Fruit fly (Drosophila melanogaster) whole organism, embryonic: ENCODE data around the gene CG13038.

Source experiments
- Awh ChIP-seq: fragments of 200-800 bp; sonication (Bioruptor generic); IDR thresholded peaks from 2 replicates; pipeline ENCODE4, ENCODE4 v1.3.6; 2022; ENCODE audit warnings: missing biosample characterization, missing genetic modification characterization
- CG12659 ChIP-seq: fragments of 200-800 bp; sonication (Bioruptor generic); optimal IDR thresholded peaks from 3 replicates; lab custom pipeline; 2017; ENCODE audit warnings: mild to moderate bottlenecking, missing biosample characterization, missing genetic modification reagents, missing genetic modification characterization
- CG13296 ChIP-seq: fragments of 200-800 bp; sonication (Bioruptor generic); optimal IDR thresholded peaks from 3 replicates; lab custom pipeline; 2018; ENCODE audit warnings: missing biosample characterization, mild to moderate bottlenecking, missing genetic modification characterization
- CG14710 ChIP-seq: fragments of 200-800 bp; sonication (Bioruptor generic); optimal IDR thresholded peaks from 3 replicates; lab custom pipeline; 2019; ENCODE audit warnings: missing biosample characterization, mild to moderate bottlenecking, missing genetic modification characterization, moderate library complexity
- CG15479 ChIP-seq: fragments of 200-800 bp; sonication (Bioruptor generic); optimal IDR thresholded peaks from 3 replicates; lab custom pipeline; 2019; ENCODE audit warnings: missing biosample characterization, mild to moderate bottlenecking, missing genetic modification characterization, moderate library complexity
- CG15601 ChIP-seq: fragments of 200-800 bp; sonication (Bioruptor generic); optimal IDR thresholded peaks from 3 replicates; lab custom pipeline; 2019; ENCODE audit warnings: missing biosample characterization, mild to moderate bottlenecking, missing genetic modification characterization, moderate library complexity
- CG2199 ChIP-seq: fragments of 200-800 bp; sonication (Bioruptor generic); IDR thresholded peaks from 3 replicates; pipeline ENCODE4 v1.3.6; 2022; ENCODE audit warnings: missing biosample characterization, missing genetic modification characterization
- CG2875 ChIP-seq: fragments of 200-800 bp; sonication (Bioruptor generic); optimal IDR thresholded peaks from 2 replicates; lab custom pipeline; 2017; ENCODE audit warnings: missing biosample characterization, mild to moderate bottlenecking, missing genetic modification characterization, missing genetic modification reagents
- CG34224 ChIP-seq: fragments of 200-800 bp; sonication (Bioruptor generic); IDR thresholded peaks from 3 replicates; pipeline ENCODE4 v1.3.6; 2022; ENCODE audit warnings: missing biosample characterization, missing genetic modification characterization; ENCODE audit not compliant: partially characterized antibody
- CG34376 ChIP-seq: fragments of 200-800 bp; sonication (Bioruptor generic); optimal IDR thresholded peaks from 2 replicates; lab custom pipeline; 2018; ENCODE audit warnings: missing biosample characterization, mild to moderate bottlenecking, missing genetic modification characterization
- CG6175 ChIP-seq: fragments of 200-800 bp; sonication (Bioruptor generic); IDR thresholded peaks from 3 replicates; pipeline ENCODE4 v1.3.6; 2022; ENCODE audit warnings: missing biosample characterization, missing genetic modification characterization
- CG6854 ChIP-seq: fragments of 200-800 bp; sonication (Bioruptor generic); optimal IDR thresholded peaks from 3 replicates; lab custom pipeline; 2017; ENCODE audit warnings: missing biosample characterization, mild to moderate bottlenecking, missing genetic modification characterization
- CG7556 ChIP-seq: fragments of 200-800 bp; sonication (Bioruptor generic); optimal IDR thresholded peaks from 2 replicates; lab custom pipeline; 2017; ENCODE audit warnings: missing biosample characterization, mild to moderate bottlenecking, missing genetic modification characterization
- Fer2 ChIP-seq: fragments of 200-800 bp; sonication (Bioruptor generic); optimal IDR thresholded peaks from 2 replicates; lab custom pipeline; 2018; ENCODE audit warnings: missing biosample characterization, mild to moderate bottlenecking, missing genetic modification characterization, moderate library complexity
- Hr78 ChIP-seq, 2 experiments: fragments of 200-800 bp in 1 of 2; fragments of >200 bp in 1 of 2; sonication (Bioruptor generic) in 1 of 2; optimal IDR thresholded peaks; 2 replicates each; lab custom pipeline; 2017 to 2019; ENCODE audit warnings: missing biosample characterization in 2 of 2, missing genetic modification characterization in 2 of 2, mild to moderate bottlenecking in 1 of 2, moderate library complexity in 1 of 2
- Mad ChIP-seq: fragments of 200-800 bp; sonication (Bioruptor generic); optimal IDR thresholded peaks from 2 replicates; lab custom pipeline; 2016; ENCODE audit warnings: missing biosample characterization, missing genetic modification characterization
- Neu2 ChIP-seq: fragments of 200-800 bp; sonication (Bioruptor generic); optimal IDR thresholded peaks from 3 replicates; lab custom pipeline; 2016; ENCODE audit warnings: missing biosample characterization, missing genetic modification characterization, borderline replicate concordance
- Oaz ChIP-seq: fragments of 200-800 bp; sonication (Bioruptor generic); IDR thresholded peaks from 2 replicates; pipeline ENCODE4 v1.3.6; 2022; ENCODE audit warnings: missing biosample characterization, missing genetic modification characterization
- Pdp1 ChIP-seq, 2 experiments: fragments of 200-800 bp; sonication (Bioruptor generic); optimal IDR thresholded peaks; 3 replicates each; lab custom pipeline; 2016; ENCODE audit warnings: missing biosample characterization in 2 of 2, missing genetic modification characterization in 2 of 2, mild to moderate bottlenecking in 1 of 2, moderate library complexity in 1 of 2
- abd-A ChIP-seq: fragments of 200-800 bp; sonication (Bioruptor generic); optimal IDR thresholded peaks from 3 replicates; lab custom pipeline; 2019; ENCODE audit warnings: missing biosample characterization, mild to moderate bottlenecking, missing genetic modification characterization, moderate library complexity
- ash1 ChIP-seq: fragments of 200-800 bp; sonication (Bioruptor generic); optimal IDR thresholded peaks from 2 replicates; lab custom pipeline; 2018; ENCODE audit warnings: missing biosample characterization, mild to moderate bottlenecking, missing genetic modification characterization
- caup ChIP-seq: fragments of 200-800 bp; sonication (Bioruptor generic); optimal IDR thresholded peaks from 3 replicates; lab custom pipeline; 2017; ENCODE audit warnings: missing biosample characterization, mild to moderate bottlenecking, missing genetic modification characterization, moderate library complexity; ENCODE audit not compliant: severe bottlenecking
- chinmo ChIP-seq: fragments of 200-800 bp; sonication (Bioruptor generic); IDR thresholded peaks from 4 replicates; pipeline ENCODE4 v1.3.6; 2022; ENCODE audit warnings: missing biosample characterization, missing genetic modification characterization; ENCODE audit not compliant: partially characterized antibody
- chn ChIP-seq: fragments of 200-800 bp; sonication (Bioruptor generic); optimal IDR thresholded peaks from 2 replicates; lab custom pipeline; 2016; ENCODE audit warnings: missing biosample characterization, missing genetic modification characterization
- dimm ChIP-seq: fragments of 200-800 bp; sonication (Bioruptor generic); IDR thresholded peaks from 2 replicates; pipeline ENCODE4 v1.3.6; 2022; ENCODE audit warnings: missing biosample characterization, missing genetic modification characterization
- disco-r ChIP-seq: fragments of 200-800 bp; sonication (Bioruptor generic); optimal IDR thresholded peaks from 2 replicates; lab custom pipeline; 2016; ENCODE audit warnings: missing biosample characterization, missing genetic modification characterization
- dysf ChIP-seq: fragments of 200-800 bp; sonication (Bioruptor generic); IDR thresholded peaks from 3 replicates; pipeline ENCODE4 v1.3.6; 2022; ENCODE audit warnings: missing biosample characterization, missing genetic modification characterization
- ftz-f1 ChIP-seq: fragments of 200-800 bp; sonication (Bioruptor generic); optimal IDR thresholded peaks from 2 replicates; lab custom pipeline; 2016; ENCODE audit warnings: missing biosample characterization, missing genetic modification characterization
- fu2 ChIP-seq: fragments of 200-800 bp; sonication (Bioruptor generic); optimal IDR thresholded peaks from 2 replicates; lab custom pipeline; 2016; ENCODE audit warnings: missing biosample characterization, missing genetic modification characterization
- gcm ChIP-seq: fragments of 200-800 bp; sonication (Bioruptor generic); optimal IDR thresholded peaks from 2 replicates; lab custom pipeline; 2019; ENCODE audit warnings: missing biosample characterization, mild to moderate bottlenecking, missing genetic modification characterization, moderate library complexity
- grau ChIP-seq: fragments of 200-800 bp; optimal IDR thresholded peaks from 3 replicates; lab custom pipeline; 2019; ENCODE audit warnings: missing biosample characterization, mild to moderate bottlenecking, missing genetic modification characterization, moderate library complexity
- gsb-n ChIP-seq: fragments of 200-800 bp; sonication (Bioruptor generic); optimal IDR thresholded peaks from 3 replicates; lab custom pipeline; 2018; ENCODE audit warnings: missing biosample characterization, mild to moderate bottlenecking, missing genetic modification characterization
- lilli ChIP-seq: fragments of 200-800 bp; sonication (Bioruptor generic); optimal IDR thresholded peaks from 3 replicates; lab custom pipeline; 2016; ENCODE audit warnings: missing biosample characterization, missing genetic modification characterization
- lmd ChIP-seq: fragments of 200-800 bp; sonication (Bioruptor generic); IDR thresholded peaks from 2 replicates; pipeline ENCODE4 v1.3.6; 2022; ENCODE audit warnings: missing biosample characterization, missing genetic modification characterization
- nom ChIP-seq: fragments of 200-800 bp; sonication (Bioruptor generic); optimal IDR thresholded peaks from 2 replicates; lab custom pipeline; 2017; ENCODE audit warnings: missing biosample characterization, missing genetic modification characterization, mild to moderate bottlenecking, moderate library complexity, missing genetic modification reagents
- oc ChIP-seq: fragments of 200-800 bp; sonication (Bioruptor generic); optimal IDR thresholded peaks from 2 replicates; lab custom pipeline; 2018; ENCODE audit warnings: missing biosample characterization, mild to moderate bottlenecking, missing genetic modification characterization, moderate library complexity
- odd ChIP-seq: fragments of 200-800 bp; sonication (Bioruptor generic); optimal IDR thresholded peaks from 2 replicates; lab custom pipeline; 2017; ENCODE audit warnings: missing biosample characterization, mild to moderate bottlenecking, missing genetic modification characterization
- pan ChIP-seq, 4 experiments: fragments of >200 bp in 3 of 4; fragments of 200-800 bp in 1 of 4; sonication (Bioruptor generic) in 1 of 4; optimal IDR thresholded peaks in 3 of 4; IDR thresholded peaks in 1 of 4; 2 replicates each; pipeline versions ENCODE4 v1.3.6 to Lab custom; 2017 to 2022; ENCODE audit warnings: missing biosample characterization in 2 of 4, missing genetic modification characterization in 2 of 4, mixed read lengths in 1 of 4
- ranshi ChIP-seq: fragments of 200-800 bp; sonication (Bioruptor generic); IDR thresholded peaks from 2 replicates; pipeline ENCODE4 v1.3.6; 2022; ENCODE audit warnings: missing biosample characterization, missing genetic modification characterization
- sd ChIP-seq: fragments of 200-800 bp; sonication (Bioruptor generic); optimal IDR thresholded peaks from 3 replicates; lab custom pipeline; 2018; ENCODE audit warnings: missing biosample characterization, mild to moderate bottlenecking, missing genetic modification characterization, moderate library complexity
- so ChIP-seq: fragments of 200-800 bp; sonication (Bioruptor generic); IDR thresholded peaks from 3 replicates; pipeline ENCODE4 v1.3.6; 2022; ENCODE audit warnings: missing biosample characterization, missing genetic modification characterization
- trh ChIP-seq: fragments of 200-800 bp; sonication (Bioruptor generic); optimal IDR thresholded peaks from 2 replicates; lab custom pipeline; 2016; ENCODE audit warnings: missing biosample characterization, missing genetic modification characterization
- vvl ChIP-seq: fragments of 200-800 bp; sonication (Bioruptor generic); IDR thresholded peaks from 2 replicates; pipeline ENCODE4 v1.3.6; 2022; ENCODE audit warnings: missing biosample characterization, missing genetic modification characterization
- wdn ChIP-seq: fragments of 200-800 bp; sonication (Bioruptor generic); IDR thresholded peaks from 2 replicates; pipeline ENCODE4 v1.3.6; 2022; ENCODE audit warnings: missing biosample characterization, missing genetic modification characterization

CG13038 gene

dm6 chr3L:16283821-16284220, 43.9 kb downstream of the CG13038 start, which contains the start of gene CG13048:
CG13048 (minus strand) TSS chr3L:16283921.
- no peak for TF ChIP-seq fu2 (GFP tag; lab: Kevin White, UChicago)
- TF ChIP-seq oc, result peak; percentile 31
- TF ChIP-seq Pdp1 (GFP tag; optimal IDR thresholded peaks at IDR 0.05; lab: Kevin White, UChicago), result peak in 1 of 2 experiments; percentile 85
- TF ChIP-seq, all 482 proteins: peak for 2

dm6 chr3L:16281880-16282556, 45.7 kb downstream of the CG13038 start, which contains the start of gene CG13049:
CG13049 (minus strand) TSS chr3L:16281930.
- no peak for TF ChIP-seq Neu2 (GFP tag; lab: Kevin White, UChicago)
- TF ChIP-seq pan (optimal IDR thresholded peaks at IDR 0.05; lab: Kevin White, UChicago), result no peak
- TF ChIP-seq pan (GFP tag; optimal IDR thresholded peaks at IDR 0.05 in 1 of 2, IDR thresholded peaks at IDR 0.05 in 1 of 2), result peak in 1 of 2 experiments; percentile 12
- no peak for TF ChIP-seq CG34376 (GFP tag; lab: Kevin White, UChicago)
- TF ChIP-seq Fer2, result no peak
- no peak for TF ChIP-seq lmd (GFP tag; lab: Robert Waterston, UW)
- TF ChIP-seq CG6175, result no peak
- TF ChIP-seq dimm (GFP tag; lab: Robert Waterston, UW), result no peak
- peak; percentile 3 for TF ChIP-seq sd (tag; lab: Kevin White, UChicago)
- TF ChIP-seq vvl (GFP tag; lab: Robert Waterston, UW), result peak; percentile 52; the same call in 1 of the 2 replicates

DNA sequence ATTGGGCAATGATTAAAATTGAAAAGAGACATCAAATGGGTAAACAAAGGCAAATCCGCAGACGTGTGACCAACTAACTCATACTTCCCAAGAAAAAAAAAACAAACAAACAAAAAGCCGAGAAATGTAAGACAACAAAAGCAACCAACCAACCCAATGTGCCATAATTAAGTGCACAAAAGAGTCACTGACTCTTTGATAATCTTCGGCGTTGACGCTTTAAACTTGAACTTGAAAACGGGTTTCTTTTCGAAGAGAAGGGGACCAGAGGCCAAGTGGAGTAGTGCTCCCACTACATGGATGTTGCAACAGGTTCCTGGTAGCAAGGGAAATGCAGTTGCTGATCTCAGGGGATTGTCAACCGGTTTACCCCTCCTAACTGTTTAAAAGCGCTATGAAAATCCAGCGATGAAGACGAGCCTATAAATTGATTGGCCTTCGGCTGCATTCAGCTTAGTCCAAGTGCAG, 47.7 kb downstream of the CG13038 start, which contains the start of gene CG13064:
CG13064 (plus strand) TSS at position 418 of the 468 bp plus-strand sequence.
- TF ChIP-seq wdn (GFP tag; lab: Robert Waterston, UW), result no peak
- no peak for TF ChIP-seq ranshi
- TF ChIP-seq Awh (GFP tag; lab: Robert Waterston, UW), result peak; percentile 19; the same call in 1 of the 2 replicates
- TF ChIP-seq abd-A (tag; lab: Kevin White, UChicago), result peak; percentile 75
- TF ChIP-seq gsb-n (tag; lab: Kevin White, UChicago), result no peak
- TF ChIP-seq so (GFP tag; lab: Robert Waterston, UW), result no peak
- TF ChIP-seq CG14710 (tag; lab: Kevin White, UChicago), result no peak
- no peak for TF ChIP-seq CG15601 (tag; lab: Kevin White, UChicago)
- TF ChIP-seq ftz-f1 (GFP tag; lab: Kevin White, UChicago), result no peak
- no peak for TF ChIP-seq CG2199 (GFP tag; lab: Robert Waterston, UW)
- no peak for TF ChIP-seq grau
- TF ChIP-seq CG7556, result no peak
- 0 out of 4 replicates have a peak, but pooled peaks have one; percentile 65 for TF ChIP-seq chinmo (GFP tag; lab: Robert Waterston, UW)
- no peak for TF ChIP-seq CG12659 (GFP tag; lab: Kevin White, UChicago)
- no peak for TF ChIP-seq Oaz
- TF ChIP-seq disco-r (GFP tag; lab: Kevin White, UChicago), result no peak
- TF ChIP-seq caup (GFP tag; lab: Kevin White, UChicago), result no peak
- no peak for TF ChIP-seq odd (GFP tag; lab: Kevin White, UChicago)
- TF ChIP-seq CG2875, result no peak
- no peak for TF ChIP-seq Mad (GFP tag; lab: Kevin White, UChicago)
- no peak for TF ChIP-seq trh (GFP tag; lab: Kevin White, UChicago)
- no peak for TF ChIP-seq CG34224 (GFP tag; lab: Robert Waterston, UW)
- no peak for TF ChIP-seq dysf (GFP tag; lab: Robert Waterston, UW)
- TF ChIP-seq Hr78 (GFP tag; optimal IDR thresholded peaks at IDR 0.05; lab: Kevin White, UChicago), result peak in 1 of 2 experiments; percentile 87
- no peak for TF ChIP-seq CG15479 (GFP tag; lab: Kevin White, UChicago)
- TF ChIP-seq nom (GFP tag; lab: Kevin White, UChicago), result peak; percentile 8
- TF ChIP-seq CG13296 (GFP tag; lab: Kevin White, UChicago), result no peak
- no peak for TF ChIP-seq CG6854 (GFP tag; lab: Kevin White, UChicago)
- TF ChIP-seq ash1, result no peak
- TF ChIP-seq oc, result peak; percentile 56
- no peak for TF ChIP-seq chn (GFP tag; lab: Kevin White, UChicago)
- no peak for TF ChIP-seq gcm (GFP tag; lab: Kevin White, UChicago)
- no peak for TF ChIP-seq lilli (GFP tag; lab: Kevin White, UChicago)
